Worm (Caenorhabditis elegans) whole organism, L4 larva: ENCODE data around the gene F55C12.4.

Experiments
- F26F4.8 ChIP-seq: fragments of 200-800 bp; sonication (Bioruptor generic); conservative IDR thresholded peaks from 2 replicates; pipeline ENCODE4 v1.3.6; 2022; ENCODE audit warnings: missing genetic modification characterization, missing compliant biosample characterization
- T20F7.1 ChIP-seq: fragments of 200-800 bp; sonication (Bioruptor generic); optimal IDR thresholded peaks from 2 replicates; lab custom pipeline; 2018; ENCODE audit warnings: mild to moderate bottlenecking, missing genetic modification characterization, missing compliant biosample characterization
- aha-1 ChIP-seq: fragments of 150-350 bp; peaks from one replicate; lab custom pipeline; 2014; ENCODE audit warnings: missing biosample characterization, missing genetic modification characterization
- ama-1 ChIP-seq: fragments of 150-350 bp; optimal IDR thresholded peaks from 2 replicates; lab custom pipeline; 2014; ENCODE audit warnings: inconsistent platforms, mixed read lengths
- ceh-20 ChIP-seq: fragments of 200-800 bp; sonication (Bioruptor generic); IDR thresholded peaks from 2 replicates; pipeline ENCODE4 v1.3.6; 2022; ENCODE audit warnings: missing genetic modification reagents, missing genetic modification characterization, missing compliant biosample characterization
- ceh-62 ChIP-seq: sonication (generic microtip); optimal IDR thresholded peaks from 2 replicates; lab custom pipeline; 2017; ENCODE audit warnings: missing biosample characterization, missing genetic modification characterization
- daf-16 ChIP-seq, 3 experiments: sonication (generic microtip); optimal IDR thresholded peaks; 2 replicates each; lab custom pipeline; 2016 to 2017; ENCODE audit warnings: missing genetic modification characterization in 3 of 3, missing genetic modification reagents in 3 of 3, mild to moderate bottlenecking in 2 of 3, missing compliant biosample characterization in 2 of 3, missing biosample characterization in 1 of 3, moderate library complexity in 1 of 3
- dmd-6 ChIP-seq: fragments of 200-800 bp; sonication (Bioruptor generic); IDR thresholded peaks from 2 replicates; pipeline ENCODE4 v1.3.6; 2022; ENCODE audit warnings: missing genetic modification reagents, missing genetic modification characterization, missing compliant biosample characterization
- dpl-1 ChIP-seq: fragments of 150-350 bp; optimal IDR thresholded peaks from 2 replicates; lab custom pipeline; 2014; ENCODE audit warnings: missing biosample characterization, missing genetic modification reagents, missing genetic modification characterization
- dve-1 ChIP-seq: sonication (generic microtip); optimal IDR thresholded peaks from 2 replicates; lab custom pipeline; 2017; ENCODE audit warnings: antibody characterized with exemption, mild to moderate bottlenecking, missing genetic modification characterization, missing compliant biosample characterization; ENCODE audit not compliant: insufficient read depth
- fkh-10 ChIP-seq: fragments of 150-350 bp; optimal IDR thresholded peaks from 2 replicates; lab custom pipeline; 2014; ENCODE audit warnings: missing biosample characterization, missing genetic modification reagents, missing genetic modification characterization
- jun-1 ChIP-seq: fragments of 150-350 bp; optimal IDR thresholded peaks from 2 replicates; lab custom pipeline; 2014; ENCODE audit warnings: missing biosample characterization, missing genetic modification reagents, missing genetic modification characterization
- lin-13 ChIP-seq: fragments of 150-350 bp; optimal IDR thresholded peaks from 2 replicates; lab custom pipeline; 2014; ENCODE audit warnings: missing biosample characterization, missing genetic modification reagents, missing genetic modification characterization
- mep-1 ChIP-seq: fragments of 150-350 bp; sonication (generic microtip); optimal IDR thresholded peaks from 3 replicates; lab custom pipeline; 2014; ENCODE audit warnings: missing biosample characterization, missing genetic modification characterization
- mes-2 ChIP-seq: sonication (generic microtip); optimal IDR thresholded peaks from 2 replicates; lab custom pipeline; 2016; ENCODE audit warnings: missing genotype, mild to moderate bottlenecking, missing genetic modification characterization, missing compliant biosample characterization; ENCODE audit not compliant: poor library complexity, severe bottlenecking
- nhr-25 ChIP-seq: sonication (generic microtip); optimal IDR thresholded peaks from 2 replicates; lab custom pipeline; 2017; ENCODE audit warnings: missing genetic modification characterization, mild to moderate bottlenecking, missing compliant biosample characterization, antibody characterized with exemption, moderate library complexity, borderline replicate concordance; ENCODE audit not compliant: insufficient read depth
- nhr-28 ChIP-seq: fragments of 150-350 bp; optimal IDR thresholded peaks from 2 replicates; lab custom pipeline; 2014; ENCODE audit warnings: missing biosample characterization, missing genetic modification characterization
- nhr-41 ChIP-seq: fragments of 200-800 bp; sonication (Bioruptor generic); IDR thresholded peaks from 2 replicates; pipeline ENCODE4 v1.3.6; 2022; ENCODE audit warnings: missing genetic modification reagents, missing genetic modification characterization, missing compliant biosample characterization
- nhr-6 ChIP-seq: fragments of 150-350 bp; optimal IDR thresholded peaks from 2 replicates; lab custom pipeline; 2014; ENCODE audit warnings: missing biosample characterization, missing genetic modification characterization
- php-3 ChIP-seq: fragments of 200-800 bp; sonication (Bioruptor generic); IDR thresholded peaks from 2 replicates; pipeline ENCODE4 v1.3.6; 2022; ENCODE audit warnings: missing genetic modification reagents, missing genetic modification characterization, missing compliant biosample characterization
- pqm-1 ChIP-seq: sonication (generic microtip); optimal IDR thresholded peaks from 2 replicates; lab custom pipeline; 2017; ENCODE audit warnings: missing biosample characterization, missing genetic modification characterization
- sdz-12 ChIP-seq: fragments of 200-800 bp; sonication (Bioruptor generic); optimal IDR thresholded peaks from 2 replicates; lab custom pipeline; 2018; ENCODE audit warnings: mild to moderate bottlenecking, missing genetic modification characterization, missing compliant biosample characterization
- snpc-4 ChIP-seq: fragments of 150-350 bp; optimal IDR thresholded peaks from 2 replicates; lab custom pipeline; 2014; ENCODE audit warnings: missing biosample characterization, missing genetic modification characterization
- spr-1 ChIP-seq: sonication (generic microtip); optimal IDR thresholded peaks from 2 replicates; lab custom pipeline; 2016; ENCODE audit warnings: mild to moderate bottlenecking, missing genetic modification characterization, missing compliant biosample characterization
- unc-62 ChIP-seq, 3 experiments: fragments of 150-350 bp in 1 of 3; sonication (generic microtip); optimal IDR thresholded peaks in 2 of 3; peaks in 1 of 3; 1 replicate in 1 of 3; 2 replicates in 2 of 3; lab custom pipeline; 2014 to 2017; ENCODE audit warnings: missing biosample characterization in 3 of 3, missing genetic modification characterization in 3 of 3, missing genetic modification reagents in 3 of 3, missing genotype in 1 of 3
- zfp-2 ChIP-seq: sonication (generic microtip); optimal IDR thresholded peaks from 2 replicates; lab custom pipeline; 2016; ENCODE audit warnings: mild to moderate bottlenecking, missing genetic modification characterization, missing compliant biosample characterization
- zfp-3 ChIP-seq: fragments of 200-800 bp; sonication (Bioruptor generic); conservative IDR thresholded peaks from 2 replicates; pipeline ENCODE4 v1.3.6; 2022; ENCODE audit warnings: missing genetic modification reagents, missing genetic modification characterization, missing compliant biosample characterization
- zip-11 ChIP-seq: fragments of 200-800 bp; sonication (Bioruptor generic); IDR thresholded peaks from 2 replicates; pipeline ENCODE4 v1.3.6; 2022; ENCODE audit warnings: missing genetic modification characterization, missing compliant biosample characterization

The F55C12.4 gene

DNA sequence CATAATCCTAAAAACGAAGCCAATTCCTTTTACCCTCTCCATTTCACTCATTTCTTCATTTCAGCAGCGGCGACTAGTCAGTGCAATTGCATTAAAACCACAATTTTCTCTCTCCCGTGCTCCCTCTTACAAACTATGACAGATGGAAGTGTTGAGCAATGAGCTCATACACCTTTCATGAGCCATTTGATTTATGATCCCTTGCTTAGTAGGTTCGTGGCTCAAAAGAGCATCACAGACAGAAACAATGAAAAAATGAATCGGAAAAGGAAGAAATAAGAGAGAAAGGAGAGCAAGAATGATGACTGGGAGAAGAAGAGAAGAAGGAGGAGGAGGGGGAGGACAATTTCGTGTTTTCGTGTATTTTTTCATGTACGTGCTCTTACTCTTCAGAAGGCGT lies 13.3 kb upstream of the F55C12.4 start:
- TF ChIP-seq zfp-2 (tag; lab: Kevin White, UChicago) (no peak), ceh-20 (peak; percentile 35; the same call in 1 of the 2 replicates), spr-1 (tag; lab: Kevin White, UChicago) (no peak), unc-62 (GFP tag; optimal IDR thresholded peaks at IDR 0.05 in 1 of 2; lab: Kevin White, UChicago) (peak in 1 of 2 experiments; percentile 93), unc-62 (tag; optimal IDR thresholded peaks at IDR 0.05; lab: Kevin White, UChicago) (no peak)

- TF ChIP-seq mes-2 (tag; lab: Kevin White, UChicago) (peak; percentile 35), ama-1 (peak; percentile 36), snpc-4 (tag; lab: Kevin White, UChicago) (no peak), F26F4.8 (GFP tag; lab: Robert Waterston, UW) (no peak), php-3 (0 out of 2 replicates have a peak, but pooled peaks have one; percentile 20), nhr-28 (tag; lab: Kevin White, UChicago) (peak; percentile 24)
Measured at ce11 chrII:5866920-5867319, 8.7 kb upstream of the F55C12.4 start.

DNA sequence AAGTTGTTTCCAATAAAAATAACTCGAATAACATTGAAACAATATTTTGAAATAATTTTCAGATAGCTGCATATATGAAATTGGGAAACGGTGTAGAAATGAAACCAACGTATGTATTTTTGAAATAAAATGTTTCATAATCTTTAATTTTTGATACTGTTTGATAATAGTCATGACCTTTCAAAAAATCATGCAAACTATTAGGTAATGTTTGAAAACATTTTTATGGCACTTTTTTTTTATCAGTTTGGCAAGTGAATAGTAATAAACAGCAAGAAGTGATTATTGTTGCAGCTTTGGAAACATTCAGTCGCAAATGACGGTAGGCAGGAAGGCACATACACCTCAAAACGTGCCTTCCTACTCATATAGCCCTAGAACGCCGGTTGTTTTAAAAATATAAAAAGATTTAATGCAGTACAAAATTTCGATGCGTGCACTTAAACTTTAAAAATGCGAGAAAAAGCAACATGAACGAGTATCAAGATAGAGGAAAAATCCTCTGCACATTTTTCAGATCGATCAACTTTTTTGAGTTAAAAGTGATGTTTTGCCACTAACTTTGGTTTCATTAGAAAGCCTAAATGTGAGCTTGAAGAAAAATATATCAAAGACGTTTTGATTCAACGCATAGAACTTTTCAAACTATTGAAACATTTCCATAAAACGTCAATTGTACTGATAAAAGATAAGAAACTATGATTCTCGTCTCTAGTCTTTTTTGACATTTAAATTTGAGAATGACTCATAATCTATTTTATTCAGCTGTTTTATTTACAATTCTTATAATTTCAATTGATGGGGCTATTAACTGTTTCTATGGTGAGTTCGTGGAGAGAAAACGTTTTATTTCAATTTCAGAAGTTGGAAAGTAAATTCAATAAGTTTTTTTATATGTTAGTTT lies 7.4 kb upstream of the F55C12.4 start, which contains the start of gene F55C12.19:
Gene F55C12.19, plus strand, starts transcription at position 735 of the 904 bp plus-strand sequence.
- TF ChIP-seq dve-1 = peak; percentile 37
- peak; percentile 78 for TF ChIP-seq nhr-6
- TF ChIP-seq nhr-28 (tag; lab: Kevin White, UChicago) = peak; percentile 39
- no peak for TF ChIP-seq nhr-25 (tag; lab: Kevin White, UChicago)
- TF ChIP-seq php-3 = peak; percentile 54; the same call in 1 of the 2 replicates
- TF ChIP-seq zfp-3 (GFP tag; lab: Robert Waterston, UW) = no peak
- TF ChIP-seq aha-1 (tag; lab: Kevin White, UChicago) = peak; percentile 97
- TF ChIP-seq dmd-6 (GFP tag; lab: Robert Waterston, UW) = peak; percentile 59
- peak; percentile 52 for TF ChIP-seq pqm-1 (tag; lab: Kevin White, UChicago)
- no peak for TF ChIP-seq lin-13 (GFP tag; lab: Kevin White, UChicago)
- peak; percentile 2 for TF ChIP-seq mep-1 (tag; lab: Kevin White, UChicago)
- no peak for TF ChIP-seq daf-16 (GFP tag; optimal IDR thresholded peaks at IDR 0.05; lab: Kevin White, UChicago)
- peak; percentile 86 for TF ChIP-seq daf-16 (tag; optimal IDR thresholded peaks at IDR 0.05; lab: Kevin White, UChicago)

- no peak for TF ChIP-seq sdz-12
- TF ChIP-seq daf-16 (GFP tag; optimal IDR thresholded peaks at IDR 0.05; lab: Kevin White, UChicago) = no peak
- peak; percentile 64 for TF ChIP-seq daf-16 (tag; optimal IDR thresholded peaks at IDR 0.05; lab: Kevin White, UChicago)
- TF ChIP-seq dpl-1 (GFP tag; lab: Kevin White, UChicago) = no peak
- TF ChIP-seq ceh-62 (tag; lab: Kevin White, UChicago) = no peak
- TF ChIP-seq jun-1 (tag; lab: Kevin White, UChicago) = no peak
- TF ChIP-seq zip-11 = no peak
- peak; percentile 7 for TF ChIP-seq nhr-6
- TF ChIP-seq nhr-41 = no peak
- TF ChIP-seq T20F7.1 (GFP tag; lab: Kevin White, UChicago) = no peak
- no peak for TF ChIP-seq snpc-4 (tag; lab: Kevin White, UChicago)
- peak; percentile 4 for TF ChIP-seq nhr-28 (tag; lab: Kevin White, UChicago)
- TF ChIP-seq, all 104 proteins: peak for 3
Measured at ce11 chrII:5863893-5864292, 5.7 kb upstream of the F55C12.4 start, which contains the start of gene tag-234. TSS of gene tag-234 (plus strand) at chrII:5864193.

- TF ChIP-seq fkh-10 (GFP tag; lab: Kevin White, UChicago) (peak; percentile 87), nhr-6 (no peak)
Measured at ce11 chrII:5860621-5861020, 2.4 kb upstream of the F55C12.4 start.
